Fruit fly (Drosophila melanogaster) whole organism, pupa: ENCODE results near the gene Ubc2.

Source experiments
- CG10348 ChIP-seq: fragments of 200-800 bp; sonication (Bioruptor generic); IDR thresholded peaks from 2 replicates; pipeline ENCODE4 v1.3.6; 2022; ENCODE audit warnings: missing biosample characterization, missing genetic modification characterization
- CG13204 ChIP-seq: fragments of 200-800 bp; sonication (Bioruptor generic); optimal IDR thresholded peaks from 2 replicates; lab custom pipeline; 2018; ENCODE audit warnings: missing biosample characterization, mild to moderate bottlenecking, missing genetic modification characterization, moderate library complexity
- CG15710 ChIP-seq: fragments of 200-800 bp; sonication (Bioruptor generic); optimal IDR thresholded peaks from 2 replicates; lab custom pipeline; 2018; ENCODE audit warnings: missing biosample characterization, mild to moderate bottlenecking, missing genetic modification characterization, moderate library complexity
- CG17806 ChIP-seq: fragments of 200-800 bp; sonication (Bioruptor generic); optimal IDR thresholded peaks from 2 replicates; lab custom pipeline; 2018; ENCODE audit warnings: missing biosample characterization, mild to moderate bottlenecking, missing genetic modification characterization, moderate library complexity
- CG32121 ChIP-seq: fragments of 200-800 bp; sonication (Bioruptor generic); IDR thresholded peaks from 2 replicates; pipeline ENCODE4 v1.3.6; 2022; ENCODE audit warnings: missing biosample characterization, missing genetic modification characterization
- CG4496 ChIP-seq: fragments of 200-800 bp; sonication (Bioruptor generic); IDR thresholded peaks from 3 replicates; pipeline ENCODE4 v1.3.6; 2022; ENCODE audit warnings: missing biosample characterization, missing genetic modification characterization
- EcR ChIP-seq: fragments of 200-800 bp; sonication (Bioruptor generic); optimal IDR thresholded peaks from 3 replicates; lab custom pipeline; 2019; ENCODE audit warnings: missing biosample characterization, missing genetic modification characterization, mild to moderate bottlenecking, moderate library complexity, missing genetic modification reagents
- Pif1A ChIP-seq: fragments of 200-800 bp; sonication (Bioruptor generic); optimal IDR thresholded peaks from 3 replicates; lab custom pipeline; 2016; ENCODE audit warnings: missing biosample characterization, missing genetic modification characterization

- TF ChIP-seq CG15710 (tag; lab: Kevin White, UChicago) (no peak), Pif1A (no peak), CG32121 (GFP tag; lab: Robert Waterston, UW) (no peak), CG17806 (tag; lab: Kevin White, UChicago) (no peak), CG10348 (GFP tag; lab: Robert Waterston, UW) (no peak), CG13204 (GFP tag; lab: Kevin White, UChicago) (no peak), EcR (GFP tag; lab: Kevin White, UChicago) (no peak), CG4496 (GFP tag; lab: Robert Waterston, UW) (peak; percentile 33; the same call in 1 of the 3 replicates)
Observed at dm6 chr2L:10774041-10774440, 6.2 kb upstream of the Ubc2 start.
